Worm (Caenorhabditis elegans) whole organism, young adult: Measurements from ENCODE around the gene vit-4.

Experiments
- C06A6.2 ChIP-seq: fragments of 200-800 bp; sonication (Bioruptor generic); conservative IDR thresholded peaks from 2 replicates; pipeline ENCODE4 v1.3.6; 2022; ENCODE audit warnings: missing genetic modification characterization, missing compliant biosample characterization
- F23B12.7 ChIP-seq: sonication (generic microtip); optimal IDR thresholded peaks from 2 replicates; lab custom pipeline; 2017; ENCODE audit warnings: missing genetic modification characterization, mild to moderate bottlenecking, missing compliant biosample characterization, antibody characterized with exemption, moderate library complexity; ENCODE audit not compliant: insufficient read depth
- F39B2.1 ChIP-seq: fragments of 200-800 bp; sonication (Bioruptor generic); IDR thresholded peaks from 2 replicates; pipeline ENCODE4 v1.3.6; 2022; ENCODE audit warnings: missing genetic modification reagents, missing genetic modification characterization, missing compliant biosample characterization
- F49E8.2 ChIP-seq: sonication (generic microtip); optimal IDR thresholded peaks from 3 replicates; lab custom pipeline; 2017; ENCODE audit warnings: missing genetic modification characterization, mild to moderate bottlenecking, missing compliant biosample characterization, antibody characterized with exemption, moderate library complexity; ENCODE audit not compliant: insufficient read depth
- F55B11.4 ChIP-seq: sonication (generic microtip); optimal IDR thresholded peaks from 2 replicates; lab custom pipeline; 2016; ENCODE audit warnings: missing compliant biosample characterization, missing genetic modification characterization, borderline replicate concordance; ENCODE audit not compliant: insufficient read depth
- K11D2.4 ChIP-seq: fragments of 200-800 bp; sonication (Bioruptor generic); IDR thresholded peaks from 2 replicates; pipeline ENCODE4 v1.3.6; 2022; ENCODE audit warnings: missing genetic modification reagents, missing genetic modification characterization, missing compliant biosample characterization
- K12H6.12 ChIP-seq: fragments of 200-800 bp; sonication (Bioruptor generic); optimal IDR thresholded peaks from 2 replicates; lab custom pipeline; 2018; ENCODE audit warnings: mild to moderate bottlenecking, missing genetic modification characterization, missing compliant biosample characterization
- T07F8.4 ChIP-seq: sonication (generic microtip); optimal IDR thresholded peaks from 2 replicates; lab custom pipeline; 2016; ENCODE audit warnings: mild to moderate bottlenecking, missing genetic modification characterization, moderate library complexity, missing compliant biosample characterization
- Y79H2A.3 ChIP-seq: fragments of 200-800 bp; sonication (Bioruptor generic); conservative IDR thresholded peaks from 2 replicates; pipeline ENCODE4 v1.3.6; 2022; ENCODE audit warnings: missing genetic modification reagents, missing genetic modification characterization, missing compliant biosample characterization
- ZK185.1 ChIP-seq: sonication (generic microtip); optimal IDR thresholded peaks from 2 replicates; lab custom pipeline; 2016; ENCODE audit warnings: mild to moderate bottlenecking, missing genetic modification characterization, missing compliant biosample characterization; ENCODE audit not compliant: poor library complexity, severe bottlenecking
- aptf-2 ChIP-seq: fragments of 200-800 bp; sonication (Bioruptor generic); conservative IDR thresholded peaks from 2 replicates; pipeline ENCODE4 v1.3.6; 2022; ENCODE audit warnings: missing genetic modification reagents, missing genetic modification characterization, missing compliant biosample characterization
- aptf-3 ChIP-seq: fragments of 200-800 bp; sonication (Bioruptor generic); IDR thresholded peaks from 2 replicates; pipeline ENCODE4 v1.3.6; 2022; ENCODE audit warnings: missing genetic modification characterization, missing compliant biosample characterization
- ccch-3 ChIP-seq: fragments of 200-800 bp; sonication (Bioruptor generic); optimal IDR thresholded peaks from 2 replicates; lab custom pipeline; 2018; ENCODE audit warnings: mild to moderate bottlenecking, missing genetic modification characterization, missing compliant biosample characterization
- ceh-79 ChIP-seq: sonication (generic microtip); optimal IDR thresholded peaks from 2 replicates; lab custom pipeline; 2017; ENCODE audit warnings: mild to moderate bottlenecking, missing genetic modification characterization, missing compliant biosample characterization
- die-1 ChIP-seq: sonication (generic microtip); optimal IDR thresholded peaks from 2 replicates; lab custom pipeline; 2016; ENCODE audit warnings: missing genotype, mild to moderate bottlenecking, missing genetic modification characterization, missing compliant biosample characterization
- efl-1 ChIP-seq: fragments of 150-350 bp; optimal IDR thresholded peaks from 2 replicates; lab custom pipeline; 2014; ENCODE audit warnings: missing biosample characterization, missing genetic modification reagents, missing genetic modification characterization
- egrh-3 ChIP-seq: fragments of 200-800 bp; sonication (Bioruptor generic); IDR thresholded peaks from 2 replicates; pipeline ENCODE4 v1.3.6; 2022; ENCODE audit warnings: missing genetic modification reagents, missing genetic modification characterization, missing compliant biosample characterization
- ekl-4 ChIP-seq: fragments of 200-800 bp; sonication (Bioruptor generic); IDR thresholded peaks from 2 replicates; pipeline ENCODE4 v1.3.6; 2022; ENCODE audit warnings: missing genetic modification reagents, missing genetic modification characterization, missing compliant biosample characterization
- ets-4 ChIP-seq: fragments of 200-800 bp; sonication (Bioruptor generic); optimal IDR thresholded peaks from 2 replicates; lab custom pipeline; 2018; ENCODE audit warnings: mild to moderate bottlenecking, missing genetic modification characterization, missing compliant biosample characterization
- fkh-3 ChIP-seq: sonication (generic microtip); optimal IDR thresholded peaks from 2 replicates; lab custom pipeline; 2016; ENCODE audit warnings: mild to moderate bottlenecking, missing genetic modification characterization, missing compliant biosample characterization
- him-1 ChIP-seq: sonication (generic microtip); optimal IDR thresholded peaks from 2 replicates; lab custom pipeline; 2016; ENCODE audit warnings: missing genotype, missing genetic modification reagents, missing genetic modification characterization, missing compliant biosample characterization
- hlh-12 ChIP-seq: sonication (generic microtip); optimal IDR thresholded peaks from 2 replicates; lab custom pipeline; 2016; ENCODE audit warnings: missing genetic modification characterization, missing compliant biosample characterization
- hmg-1.2 ChIP-seq: fragments of 200-800 bp; sonication (Bioruptor generic); IDR thresholded peaks from 2 replicates; pipeline ENCODE4 v1.3.6; 2022; ENCODE audit warnings: missing genetic modification reagents, missing genetic modification characterization, missing compliant biosample characterization
- hrde-1 ChIP-seq: sonication (generic microtip); optimal IDR thresholded peaks from 2 replicates; lab custom pipeline; 2016; ENCODE audit warnings: missing genetic modification characterization, mild to moderate bottlenecking, missing compliant biosample characterization, moderate library complexity, missing genotype, missing genetic modification reagents, borderline replicate concordance
- lag-1 ChIP-seq: fragments of 200-800 bp; sonication (Bioruptor generic); IDR thresholded peaks from 2 replicates; pipeline ENCODE4 v1.3.6; 2022; ENCODE audit warnings: missing genetic modification reagents, missing genetic modification characterization, missing compliant biosample characterization
- lin-26 ChIP-seq: fragments of 200-800 bp; sonication (Bioruptor generic); IDR thresholded peaks from 2 replicates; pipeline ENCODE4 v1.3.6; 2022; ENCODE audit warnings: missing genetic modification reagents, missing genetic modification characterization, missing compliant biosample characterization
- lin-40 ChIP-seq: sonication (generic microtip); optimal IDR thresholded peaks from 2 replicates; lab custom pipeline; 2016; ENCODE audit warnings: missing genetic modification characterization, mild to moderate bottlenecking, missing compliant biosample characterization, missing genotype, missing genetic modification reagents
- lir-1 ChIP-seq: fragments of 200-800 bp; sonication (Bioruptor generic); conservative IDR thresholded peaks from 2 replicates; pipeline ENCODE4 v1.3.6; 2022; ENCODE audit warnings: missing genetic modification reagents, missing genetic modification characterization, missing compliant biosample characterization
- madf-10 ChIP-seq: sonication (generic microtip); optimal IDR thresholded peaks from 2 replicates; lab custom pipeline; 2016; ENCODE audit warnings: mild to moderate bottlenecking, missing genetic modification characterization, missing compliant biosample characterization
- madf-3 ChIP-seq: fragments of 200-800 bp; sonication (Bioruptor generic); IDR thresholded peaks from 2 replicates; pipeline ENCODE4 v1.3.6; 2022; ENCODE audit warnings: missing genetic modification reagents, missing genetic modification characterization, missing compliant biosample characterization
- madf-8 ChIP-seq: fragments of 200-800 bp; sonication (Bioruptor generic); conservative IDR thresholded peaks from 2 replicates; pipeline ENCODE4 v1.3.6; 2022; ENCODE audit warnings: missing genetic modification reagents, missing genetic modification characterization, missing compliant biosample characterization
- mcd-1 ChIP-seq: fragments of 200-800 bp; sonication (Bioruptor generic); IDR thresholded peaks from 2 replicates; pipeline ENCODE4 v1.3.6; 2022; ENCODE audit warnings: missing genetic modification reagents, missing genetic modification characterization, missing compliant biosample characterization
- mes-4 ChIP-seq: sonication (generic microtip); optimal IDR thresholded peaks from 2 replicates; lab custom pipeline; 2016; ENCODE audit warnings: missing genotype, missing genetic modification characterization, missing compliant biosample characterization
- mxl-1 ChIP-seq: sonication (generic microtip); optimal IDR thresholded peaks from 2 replicates; lab custom pipeline; 2016; ENCODE audit warnings: missing genetic modification characterization, missing compliant biosample characterization
- nfya-1 ChIP-seq: sonication (generic microtip); optimal IDR thresholded peaks from 2 replicates; lab custom pipeline; 2017; ENCODE audit warnings: antibody characterized with exemption, missing compliant biosample characterization, missing genetic modification characterization, borderline replicate concordance; ENCODE audit not compliant: insufficient read depth
- nhr-120 ChIP-seq: fragments of 200-800 bp; sonication (Bioruptor generic); IDR thresholded peaks from 2 replicates; pipeline ENCODE4 v1.3.6; 2022; ENCODE audit warnings: missing genetic modification characterization, missing compliant biosample characterization
- pbrm-1 ChIP-seq: fragments of 200-800 bp; sonication (Bioruptor generic); IDR thresholded peaks from 2 replicates; pipeline ENCODE4 v1.3.6; 2022; ENCODE audit warnings: missing genetic modification reagents, missing genetic modification characterization, missing compliant biosample characterization
- rec-8 ChIP-seq, 2 experiments: sonication (generic microtip); optimal IDR thresholded peaks; 2 replicates each; lab custom pipeline; 2016; ENCODE audit warnings: mild to moderate bottlenecking in 2 of 2, missing genetic modification characterization in 2 of 2, missing genetic modification reagents in 2 of 2, missing genotype in 2 of 2, missing biosample characterization in 1 of 2, missing compliant biosample characterization in 1 of 2, moderate library complexity in 1 of 2
- repo-1 ChIP-seq: sonication (generic microtip); optimal IDR thresholded peaks from 2 replicates; lab custom pipeline; 2017; ENCODE audit warnings: mild to moderate bottlenecking, missing genetic modification characterization, missing compliant biosample characterization
- sea-2 ChIP-seq: fragments of 200-800 bp; sonication (Bioruptor generic); IDR thresholded peaks from 2 replicates; pipeline ENCODE4 v1.3.6; 2022; ENCODE audit warnings: missing genetic modification characterization, missing compliant biosample characterization
- snpc-4 ChIP-seq, 5 experiments: fragments of 150-350 bp in 1 of 5; sonication (generic microtip) in 4 of 5; optimal IDR thresholded peaks; 2 replicates each; lab custom pipeline; 2014 to 2018; ENCODE audit warnings: missing genetic modification characterization in 5 of 5, missing biosample characterization in 3 of 5, antibody characterized with exemption in 2 of 5, mild to moderate bottlenecking in 2 of 5, missing compliant biosample characterization in 2 of 5, missing genotype in 2 of 5, moderate library complexity in 2 of 5, missing genetic modification reagents in 1 of 5
- somi-1 ChIP-seq: fragments of 200-800 bp; sonication (Bioruptor generic); optimal IDR thresholded peaks from 2 replicates; lab custom pipeline; 2018; ENCODE audit warnings: mild to moderate bottlenecking, missing genetic modification characterization, missing compliant biosample characterization
- tlf-1 ChIP-seq: fragments of 200-800 bp; sonication (Bioruptor generic); optimal IDR thresholded peaks from 2 replicates; lab custom pipeline; 2018; ENCODE audit warnings: mild to moderate bottlenecking, missing genetic modification characterization, missing compliant biosample characterization
- unc-62 ChIP-seq: fragments of 150-350 bp; optimal IDR thresholded peaks from 2 replicates; lab custom pipeline; 2014; ENCODE audit warnings: missing biosample characterization, missing genetic modification reagents, missing genetic modification characterization
- ztf-22 ChIP-seq: fragments of 200-800 bp; sonication (Bioruptor generic); optimal IDR thresholded peaks from 2 replicates; lab custom pipeline; 2018; ENCODE audit warnings: mild to moderate bottlenecking, missing genetic modification characterization, moderate library complexity, missing compliant biosample characterization
- ztf-25 ChIP-seq: fragments of 200-800 bp; sonication (Bioruptor generic); IDR thresholded peaks from 2 replicates; pipeline ENCODE4 v1.3.6; 2022; ENCODE audit warnings: missing genetic modification reagents, missing genetic modification characterization, missing compliant biosample characterization
- ztf-26 ChIP-seq: sonication (generic microtip); optimal IDR thresholded peaks from 2 replicates; lab custom pipeline; 2017; ENCODE audit warnings: missing genetic modification characterization, missing compliant biosample characterization
- ztf-6 ChIP-seq: fragments of 200-800 bp; sonication (Bioruptor generic); IDR thresholded peaks from 2 replicates; pipeline ENCODE4 v1.3.6; 2022; ENCODE audit warnings: missing genetic modification reagents, missing genetic modification characterization, missing compliant biosample characterization

Gene vit-4

ce11 chrX:3605727-3606126 lies 42.0 kb upstream of the vit-4 start, which contains the start of gene C18B2.4 (continued):
- no peak for TF ChIP-seq ztf-22
- TF ChIP-seq madf-8 (GFP tag; lab: Robert Waterston, UW): no peak
- TF ChIP-seq unc-62 (GFP tag; lab: Kevin White, UChicago): peak; percentile 80
- no peak; the same call in 1 of the 2 replicates for TF ChIP-seq ekl-4 (GFP tag; lab: Robert Waterston, UW)
- no peak for TF ChIP-seq nfya-1
- TF ChIP-seq mxl-1 (tag; lab: Kevin White, UChicago): no peak
- TF ChIP-seq ztf-26 (tag; lab: Kevin White, UChicago): no peak
- TF ChIP-seq F39B2.1 (GFP tag; lab: Robert Waterston, UW): no peak
- TF ChIP-seq lir-1 (GFP tag; lab: Robert Waterston, UW): 0 out of 2 replicates have a peak, but pooled peaks have one; percentile 27
- TF ChIP-seq lin-26: 0 out of 2 replicates have a peak, but pooled peaks have one; percentile 34
- TF ChIP-seq repo-1 (tag; lab: Kevin White, UChicago): no peak
- TF ChIP-seq madf-3 (GFP tag; lab: Robert Waterston, UW): no peak
- TF ChIP-seq sea-2 (GFP tag; lab: Robert Waterston, UW): no peak
- TF ChIP-seq F55B11.4 (tag; lab: Kevin White, UChicago): no peak
- no peak for TF ChIP-seq F49E8.2 (tag; lab: Kevin White, UChicago)
- no peak for TF ChIP-seq hrde-1
- TF ChIP-seq madf-10: peak; percentile 10
- no peak for TF ChIP-seq Y79H2A.3 (GFP tag; lab: Robert Waterston, UW)
- no peak for TF ChIP-seq egrh-3 (GFP tag; lab: Robert Waterston, UW)
- TF ChIP-seq aptf-3: no peak
- TF ChIP-seq fkh-3: no peak
- TF ChIP-seq die-1 (tag; lab: Kevin White, UChicago): no peak
- peak; percentile 21 for TF ChIP-seq snpc-4 (GFP tag; optimal IDR thresholded peaks at IDR 0.05; lab: Kevin White, UChicago)
- peak in 2 of 4 experiments; percentile 23 to 65 for TF ChIP-seq snpc-4 (tag; optimal IDR thresholded peaks at IDR 0.05; lab: Kevin White, UChicago)
- TF ChIP-seq efl-1: no peak
- no peak for TF ChIP-seq ccch-3
- TF ChIP-seq C06A6.2 (GFP tag; lab: Robert Waterston, UW): no peak
- TF ChIP-seq ceh-79: no peak
- TF ChIP-seq him-1 (tag; lab: Kevin White, UChicago): no peak
- peak; percentile 20 for TF ChIP-seq tlf-1 (GFP tag; lab: Kevin White, UChicago)
- TF ChIP-seq hlh-12 (tag; lab: Kevin White, UChicago): no peak
- TF ChIP-seq T07F8.4 (tag; lab: Kevin White, UChicago): no peak
- TF ChIP-seq nhr-120 (GFP tag; lab: Robert Waterston, UW): no peak
- TF ChIP-seq ZK185.1 (tag; lab: Kevin White, UChicago): peak; percentile 64
- TF ChIP-seq aptf-2 (GFP tag; lab: Robert Waterston, UW): no peak
- no peak for TF ChIP-seq ztf-25 (GFP tag; lab: Robert Waterston, UW)
- no peak for TF ChIP-seq ztf-6 (GFP tag; lab: Robert Waterston, UW)
- no peak for TF ChIP-seq lag-1 (GFP tag; lab: Robert Waterston, UW)
- peak; percentile 47; the same call in 1 of the 2 replicates for TF ChIP-seq pbrm-1
- TF ChIP-seq mcd-1: peak; percentile 85
- TF ChIP-seq somi-1: no peak
- peak; percentile 74 for TF ChIP-seq hmg-1.2
- peak; percentile 32 for TF ChIP-seq K12H6.12 (tag; lab: Kevin White, UChicago)
- peak; percentile 57 for TF ChIP-seq ets-4 (GFP tag; lab: Kevin White, UChicago)
- TF ChIP-seq K11D2.4 (GFP tag; lab: Robert Waterston, UW): peak; percentile 41; the same call in 1 of the 2 replicates
- TF ChIP-seq F23B12.7 (tag; lab: Kevin White, UChicago): no peak
- TF ChIP-seq rec-8 (tag; optimal IDR thresholded peaks at IDR 0.05; lab: Kevin White, UChicago): no peak
- no peak for TF ChIP-seq mes-4 (tag; lab: Kevin White, UChicago)
- peak; percentile 44 for TF ChIP-seq lin-40 (tag; lab: Kevin White, UChicago)
